Fruit fly (Drosophila melanogaster): ENCODE data around the gene mRpS26.

dm6 chr3L:18148418-18148973 is 42.1 kb downstream of the mRpS26 start, which contains the start of gene CG7330:
- no peak for TF ChIP-seq CG8478 (optimal IDR thresholded peaks at IDR 0.05)
- no peak for TF ChIP-seq CTCF (optimal IDR thresholded peaks at IDR 0.05)

Measured in S2 (cell line).